Fruit fly (Drosophila melanogaster) Kc167 (cell line): ENCODE results near the gene stg1.
A peak's percentile ranks its signal among the peaks of the same experiment; 100 is the strongest.

Experiments used
- Myc ChIP-seq: fragments of >200 bp; optimal IDR thresholded peaks from 2 replicates; lab custom pipeline; 2017; ENCODE audit warnings: missing external identifiers
- Sin3A ChIP-seq: fragments of >200 bp; optimal IDR thresholded peaks from 2 replicates; lab custom pipeline; 2018; ENCODE audit warnings: missing external identifiers
- h ChIP-seq: fragments of >200 bp; optimal IDR thresholded peaks from 3 replicates; lab custom pipeline; 2018; ENCODE audit warnings: missing external identifiers
- insv ChIP-seq: fragments of >200 bp; optimal IDR thresholded peaks from 3 replicates; lab custom pipeline; 2018; ENCODE audit warnings: missing external identifiers
- psq ChIP-seq: fragments of >200 bp; optimal IDR thresholded peaks from 2 replicates; lab custom pipeline; 2017; ENCODE audit warnings: missing external identifiers
- ttk ChIP-seq: sonication (Bioruptor generic); optimal IDR thresholded peaks from 2 replicates; lab custom pipeline; 2017; ENCODE audit warnings: missing external identifiers

Gene stg1

dm6 chrX:21093544-21093943 is at the start of gene stg1:
Gene stg1, plus strand, starts transcription at chrX:21093844.
- TF ChIP-seq Myc (lab: Kevin White, UChicago) (no peak), ttk (lab: Kevin White, UChicago) (no peak), Sin3A (lab: Kevin White, UChicago) (no peak), insv (lab: Kevin White, UChicago) (no peak), h (no peak), psq (lab: Kevin White, UChicago) (no peak)

dm6 chrX:21044278-21044830 is 49.3 kb upstream of the stg1 start:
- TF ChIP-seq h, result no peak
- no peak for TF ChIP-seq Sin3A (lab: Kevin White, UChicago)
- TF ChIP-seq Myc (lab: Kevin White, UChicago), result no peak
- no peak for TF ChIP-seq ttk (lab: Kevin White, UChicago)
- TF ChIP-seq psq (lab: Kevin White, UChicago), result no peak
- no peak for TF ChIP-seq insv (lab: Kevin White, UChicago)

- TF ChIP-seq psq (lab: Kevin White, UChicago) (no peak), ttk (lab: Kevin White, UChicago) (no peak), h (no peak), Myc (lab: Kevin White, UChicago) (no peak), Sin3A (lab: Kevin White, UChicago) (no peak), insv (lab: Kevin White, UChicago) (no peak)
Measured at dm6 chrX:21044831-21045447, 48.7 kb upstream of the stg1 start, which contains the start of gene Cbs. Gene Cbs, plus strand, starts transcription at chrX:21045138.

dm6 chrX:21045448-21045941 is 48.1 kb upstream of the stg1 start:
- TF ChIP-seq h (no peak), Sin3A (lab: Kevin White, UChicago) (no peak), ttk (lab: Kevin White, UChicago) (no peak), Myc (lab: Kevin White, UChicago) (no peak), insv (lab: Kevin White, UChicago) (no peak), psq (lab: Kevin White, UChicago) (no peak)

DNA sequence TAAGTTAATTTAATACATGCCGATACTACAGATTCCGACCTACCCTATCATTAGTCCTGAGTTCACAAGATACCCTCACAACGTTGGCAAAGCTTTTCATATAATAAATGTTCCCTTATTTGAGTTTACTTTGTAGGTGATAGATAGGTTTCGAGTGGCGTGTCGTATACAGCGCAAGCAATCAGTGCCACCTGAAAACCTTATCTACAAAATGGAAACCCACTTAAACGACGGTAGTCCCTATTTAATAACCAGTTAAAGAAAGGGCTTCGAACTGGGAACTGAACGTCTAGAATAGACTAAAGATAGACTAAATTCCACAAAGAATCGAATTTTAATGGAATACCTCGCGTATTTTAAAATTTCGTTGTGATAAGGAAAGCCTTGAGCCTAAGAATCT is 47.5 kb upstream of the stg1 start:
- TF ChIP-seq psq (lab: Kevin White, UChicago) (no peak), insv (lab: Kevin White, UChicago) (no peak), Sin3A (lab: Kevin White, UChicago) (no peak), Myc (lab: Kevin White, UChicago) (no peak), ttk (lab: Kevin White, UChicago) (no peak), h (no peak)

dm6 chrX:21047717-21048116 is 45.9 kb upstream of the stg1 start:
- TF ChIP-seq ttk (lab: Kevin White, UChicago) (peak; percentile 100), insv (lab: Kevin White, UChicago) (no peak), Sin3A (lab: Kevin White, UChicago) (no peak), psq (lab: Kevin White, UChicago) (no peak), Myc (lab: Kevin White, UChicago) (no peak), h (no peak)

- TF ChIP-seq ttk (lab: Kevin White, UChicago) (no peak), h (no peak), psq (lab: Kevin White, UChicago) (no peak), Myc (lab: Kevin White, UChicago) (no peak), Sin3A (lab: Kevin White, UChicago) (no peak), insv (lab: Kevin White, UChicago) (no peak)
Measured at dm6 chrX:21053099-21053715, 40.4 kb upstream of the stg1 start.

dm6 chrX:21053849-21054581 is 39.6 kb upstream of the stg1 start, which contains the start of the genes Stt3A and bves:
Gene Stt3A, minus strand, starts transcription at chrX:21053937.
Gene bves, plus strand, starts transcription at chrX:21053963.
- no peak for TF ChIP-seq psq (lab: Kevin White, UChicago)

dm6 chrX:21054963-21055480 is 38.6 kb upstream of the stg1 start:
- TF ChIP-seq psq (lab: Kevin White, UChicago), result no peak
- no peak for TF ChIP-seq ttk (lab: Kevin White, UChicago)
- no peak for TF ChIP-seq insv (lab: Kevin White, UChicago)
- no peak for TF ChIP-seq h
- no peak for TF ChIP-seq Sin3A (lab: Kevin White, UChicago)
- no peak for TF ChIP-seq Myc (lab: Kevin White, UChicago)

DNA sequence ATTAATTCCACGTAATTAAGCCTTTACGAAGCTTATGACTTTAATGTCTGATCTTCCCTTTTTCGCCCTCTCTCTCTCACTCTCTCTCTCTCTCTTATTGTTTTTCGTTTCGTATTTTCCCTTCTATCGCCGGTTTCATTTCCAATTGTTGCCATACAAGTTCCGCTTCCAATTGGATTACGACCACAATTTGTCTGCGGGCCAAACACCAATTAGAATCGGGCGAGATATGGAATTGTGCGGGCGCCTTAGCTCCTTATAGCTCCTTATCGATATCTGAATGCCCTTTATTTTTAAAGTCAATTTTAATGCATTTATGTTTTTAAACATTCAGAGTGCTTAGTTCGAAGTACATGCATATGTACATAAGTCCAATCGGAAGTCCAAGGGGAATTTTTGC is 36.9 kb upstream of the stg1 start:
- no peak for TF ChIP-seq Sin3A (lab: Kevin White, UChicago)
- TF ChIP-seq h, result no peak
- TF ChIP-seq psq (lab: Kevin White, UChicago), result no peak
- no peak for TF ChIP-seq insv (lab: Kevin White, UChicago)
- no peak for TF ChIP-seq Myc (lab: Kevin White, UChicago)
- no peak for TF ChIP-seq ttk (lab: Kevin White, UChicago)

DNA sequence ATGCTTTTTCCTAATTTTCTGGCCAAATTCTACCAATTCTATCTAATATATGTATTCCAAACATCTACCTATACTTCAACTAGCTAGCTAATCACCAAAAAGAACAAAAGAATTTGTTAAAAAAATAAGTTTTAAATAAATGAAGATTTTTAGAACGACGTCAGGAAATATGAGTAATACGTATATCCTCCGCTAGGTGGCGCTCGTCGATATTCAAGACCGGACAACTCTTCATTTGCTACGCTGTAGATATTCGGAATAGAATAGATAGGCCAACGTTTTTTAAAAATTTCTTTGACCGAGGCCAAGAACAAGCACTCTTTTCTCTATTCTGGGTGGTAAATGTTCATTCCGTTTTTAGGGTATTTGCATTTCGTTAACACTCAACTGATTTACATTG is 35.2 kb upstream of the stg1 start:
- no peak for TF ChIP-seq ttk (lab: Kevin White, UChicago)
- no peak for TF ChIP-seq Sin3A (lab: Kevin White, UChicago)
- no peak for TF ChIP-seq insv (lab: Kevin White, UChicago)
- TF ChIP-seq psq (lab: Kevin White, UChicago), result no peak
- TF ChIP-seq Myc (lab: Kevin White, UChicago), result no peak
- TF ChIP-seq h, result no peak
